Worm (Caenorhabditis elegans) whole organism, dauer: ENCODE results near the gene nhr-121.
"Not testable (repeated sequence)": the region's sequence is repeated elsewhere in the genome, so short reads cannot be mapped to it uniquely, and the experiment has no call there.

ENCODE experiments used
- unc-62 ChIP-seq: sonication (generic microtip); optimal IDR thresholded peaks from 2 replicates; lab custom pipeline; 2017; ENCODE audit warnings: missing biosample characterization, missing genetic modification reagents, missing genetic modification characterization

nhr-121 gene

ce11 chrIII:2454757-2455306, at the start of gene nhr-121:
TSS of gene nhr-121 (minus strand) at chrIII:2454807.
- TF ChIP-seq unc-62 (GFP tag; lab: Kevin White, UChicago), result no peak

DNA sequence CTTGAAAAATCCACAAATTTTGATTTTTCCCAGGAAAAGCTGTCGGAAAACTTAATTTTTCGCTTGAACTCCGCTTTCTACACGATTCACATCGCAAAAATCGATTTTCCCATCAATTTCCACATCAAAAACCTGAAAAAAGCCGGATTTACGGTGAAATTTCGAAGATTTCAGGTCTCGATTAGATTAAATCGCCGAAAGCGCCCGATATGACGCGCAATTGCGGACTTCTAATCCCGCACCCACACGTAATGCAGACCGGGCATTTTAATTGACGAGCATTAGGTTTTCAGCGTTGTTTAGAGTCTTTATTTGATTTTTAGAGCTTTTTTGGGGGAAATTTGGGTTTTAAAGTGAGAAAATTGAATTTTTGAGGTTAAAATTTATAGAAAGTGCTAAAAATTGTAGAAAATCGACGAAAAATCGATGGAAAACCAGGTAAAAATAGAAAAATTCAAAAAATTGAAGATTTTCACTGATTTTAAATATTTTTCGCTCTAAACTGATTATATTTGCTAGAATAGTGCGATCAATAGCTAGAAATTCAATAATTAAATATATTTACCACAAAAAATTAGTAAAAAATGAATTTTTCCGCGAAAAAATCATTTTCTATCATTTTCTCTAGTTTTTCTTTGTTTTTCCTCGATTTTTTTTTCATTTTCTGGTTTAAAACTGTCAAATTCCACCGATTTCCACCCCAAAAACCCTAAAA, 32.6 kb upstream of the nhr-121 start, which contains the start of gene Y54F10AL.1:
Gene Y54F10AL.1, plus strand, starts transcription at position 665 of the 715 bp plus-strand sequence.
- TF ChIP-seq unc-62 (GFP tag; lab: Kevin White, UChicago), result no peak

DNA sequence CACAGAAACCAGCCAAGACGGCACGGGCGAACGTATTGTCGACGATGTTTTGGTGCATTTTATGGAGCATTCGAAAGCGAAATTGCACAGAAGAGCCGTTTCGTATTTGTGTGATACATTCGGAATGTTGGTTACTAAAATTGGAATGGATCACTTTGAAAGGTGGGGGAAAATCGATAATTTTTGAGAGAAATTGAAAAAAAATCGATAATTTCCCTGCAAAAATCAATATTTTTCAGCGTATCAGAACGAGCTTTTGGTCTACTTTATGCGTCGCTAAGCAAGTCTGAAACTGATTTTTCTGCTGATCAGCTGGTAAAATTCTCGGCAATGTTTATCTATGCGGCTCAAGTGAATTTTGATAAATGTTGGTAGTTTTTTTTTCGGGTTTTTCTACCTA, 28.1 kb upstream of the nhr-121 start:
- no peak for TF ChIP-seq unc-62 (GFP tag; lab: Kevin White, UChicago)

- no peak for TF ChIP-seq unc-62 (GFP tag; lab: Kevin White, UChicago)
Observed at ce11 chrIII:2482171-2482570, 27.6 kb upstream of the nhr-121 start.

DNA sequence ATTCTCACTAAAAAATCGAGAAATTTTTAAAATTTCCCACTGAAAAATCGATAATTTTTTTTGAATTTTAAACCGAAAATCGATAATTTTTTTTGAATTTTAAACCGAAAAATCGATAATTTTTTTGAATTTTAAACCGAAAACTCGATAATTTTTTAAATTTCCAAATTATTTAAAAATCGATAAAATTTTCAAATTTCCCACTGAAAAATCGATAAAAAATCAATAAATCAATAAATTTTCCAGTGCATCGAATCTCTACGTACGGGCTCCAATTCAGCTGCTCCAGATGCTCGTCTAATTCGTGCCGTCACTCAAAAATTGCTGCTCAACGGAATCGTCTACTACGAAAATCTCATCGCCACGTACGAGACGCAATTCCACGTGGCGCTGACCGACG, 24.0 kb upstream of the nhr-121 start:
- TF ChIP-seq unc-62 (GFP tag; lab: Kevin White, UChicago), result no peak

DNA sequence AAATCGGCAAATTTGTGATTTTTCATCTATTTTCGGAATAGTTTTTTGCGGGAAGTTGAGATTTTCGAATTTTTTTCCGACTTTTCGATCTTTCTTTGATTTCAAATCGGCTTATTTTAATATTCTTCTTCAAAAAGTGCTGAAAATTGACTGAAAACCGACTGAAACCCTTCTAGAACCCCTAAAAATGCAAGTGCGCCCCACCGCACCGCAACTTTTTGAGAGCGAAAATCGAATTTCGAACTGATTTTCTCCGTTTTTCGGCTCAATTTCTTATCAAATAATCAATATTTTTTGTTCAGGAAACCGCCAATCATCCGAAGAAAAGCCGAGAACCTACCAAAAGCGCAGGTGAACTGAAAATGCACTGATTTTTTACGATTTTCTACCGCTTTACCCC, 22.7 kb upstream of the nhr-121 start:
- TF ChIP-seq unc-62 (GFP tag; lab: Kevin White, UChicago), result no peak

ce11 chrIII:2474781-2475180, 20.2 kb upstream of the nhr-121 start:
- TF ChIP-seq unc-62 (GFP tag; lab: Kevin White, UChicago), result no peak

ce11 chrIII:2473554-2473953, 18.9 kb upstream of the nhr-121 start, which contains the start of gene smg-6:
TSS of gene smg-6 (plus strand) at chrIII:2473854.
- TF ChIP-seq unc-62 (GFP tag; lab: Kevin White, UChicago), result no peak

DNA sequence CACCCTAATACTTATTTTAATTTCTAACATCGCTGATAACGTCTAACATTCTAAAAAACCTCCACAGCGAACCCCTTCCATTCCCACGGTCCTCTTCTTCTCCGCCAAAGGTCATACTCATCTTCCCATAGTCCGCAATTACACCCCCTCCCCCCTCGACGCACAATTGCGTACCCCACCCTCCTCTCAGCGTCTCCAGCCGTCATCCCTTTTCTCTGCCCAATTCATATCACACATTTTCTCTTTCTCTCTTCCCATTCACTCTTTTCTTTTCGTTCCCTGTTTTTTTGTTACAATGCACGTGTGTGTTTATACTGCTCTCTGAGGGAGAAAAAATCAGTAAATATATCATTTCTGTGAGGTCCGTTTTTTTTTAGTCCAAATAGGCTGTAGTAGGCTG, 17.2 kb upstream of the nhr-121 start:
- no peak for TF ChIP-seq unc-62 (GFP tag; lab: Kevin White, UChicago)

DNA sequence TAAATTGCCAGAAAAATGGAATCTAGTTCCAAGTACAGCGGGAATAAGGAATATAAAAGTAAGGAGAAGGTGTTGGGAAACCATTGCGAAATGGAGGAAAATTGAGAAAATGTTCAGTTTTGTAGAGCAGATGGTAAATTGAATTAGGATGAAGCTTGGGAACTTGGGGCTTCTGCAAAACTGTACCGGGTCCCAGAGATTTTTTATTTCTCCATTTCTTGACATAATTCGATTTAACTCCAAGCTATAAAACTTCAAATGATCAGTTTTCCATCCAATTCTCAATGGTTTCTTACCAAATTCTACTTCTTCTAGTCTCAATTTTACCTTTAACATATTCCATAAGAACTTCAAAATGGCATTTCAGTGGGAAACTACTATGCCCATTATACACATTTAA, 13.6 kb upstream of the nhr-121 start, which contains the start of the genes E02H9.9 and E02H9.1:
Gene E02H9.9, minus strand, starts transcription at position 101 of the 400 bp plus-strand sequence.
Gene E02H9.1, plus strand, starts transcription at position 285 of the 400 bp plus-strand sequence.
- no peak for TF ChIP-seq unc-62 (GFP tag; lab: Kevin White, UChicago)

DNA sequence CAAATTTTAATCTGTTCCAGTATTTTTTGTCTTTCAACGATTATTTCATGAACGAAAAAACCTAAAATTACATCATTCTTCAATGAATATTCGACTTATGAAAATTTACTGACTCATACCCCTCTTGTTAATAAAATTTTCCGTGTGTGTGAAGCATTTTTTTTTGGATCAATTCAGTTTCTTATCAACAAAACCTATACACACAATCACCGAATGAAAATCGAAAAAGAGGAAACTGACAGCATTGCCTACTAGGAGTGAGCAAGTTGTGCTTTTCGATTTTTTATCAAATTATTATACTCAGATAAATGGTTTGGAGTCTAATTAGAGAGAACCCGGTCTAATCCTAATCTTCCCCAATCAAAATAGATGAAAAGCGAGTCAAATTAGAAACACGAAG, 4.1 kb upstream of the nhr-121 start, which contains the start of gene E02H9.3:
Gene E02H9.3, plus strand, starts transcription at position 301 of the 400 bp plus-strand sequence.
- TF ChIP-seq unc-62 (GFP tag; lab: Kevin White, UChicago), result not testable (repeated sequence)

DNA sequence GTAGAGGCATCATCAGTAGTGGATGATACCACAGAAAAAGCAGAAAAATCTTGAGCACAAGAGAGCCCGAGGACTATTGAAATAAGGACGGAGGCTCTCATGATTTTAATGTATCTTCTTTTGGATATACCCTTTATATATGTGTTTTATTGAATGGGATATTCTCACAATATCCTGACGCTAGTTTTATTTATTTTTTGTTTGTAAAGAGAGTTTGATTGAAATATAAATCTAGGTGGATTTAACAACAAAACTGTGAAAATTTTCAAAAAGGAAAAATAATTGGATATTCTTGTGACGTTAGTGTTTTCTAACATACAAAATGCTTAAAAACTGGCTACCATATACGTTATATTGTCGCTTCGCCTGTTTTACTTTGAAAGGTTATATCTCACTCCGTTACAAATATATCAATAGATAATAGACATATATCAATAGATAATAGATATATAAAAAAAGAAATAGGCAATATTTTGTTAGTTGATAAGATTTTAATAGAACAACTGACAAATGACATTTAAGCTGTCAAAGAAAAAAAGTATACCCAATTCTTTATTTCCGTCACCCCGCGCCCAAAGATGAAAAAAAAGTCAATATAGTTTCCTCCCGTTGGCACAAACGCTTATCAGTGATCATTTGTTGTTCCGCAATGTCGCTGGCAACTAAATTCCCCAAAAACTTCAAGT, 8.9 kb downstream of the nhr-121 start, which contains the start of the genes E02H9.7 and klo-2:
Gene E02H9.7, minus strand, starts transcription at position 101 of the 686 bp plus-strand sequence.
Gene klo-2, plus strand, starts transcription at position 636 of the 686 bp plus-strand sequence.
- no peak for TF ChIP-seq unc-62 (GFP tag; lab: Kevin White, UChicago)

- TF ChIP-seq unc-62 (GFP tag; lab: Kevin White, UChicago), result no peak
Observed at ce11 chrIII:2438543-2438942, 16.1 kb downstream of the nhr-121 start, which contains the start of gene E02H9.13. TSS of gene E02H9.13 (minus strand) at chrIII:2438741.

- not testable (repeated sequence) for TF ChIP-seq unc-62 (GFP tag; lab: Kevin White, UChicago)
Observed at ce11 chrIII:2435805-2436204, 18.8 kb downstream of the nhr-121 start, which contains the start of gene E02H9.6. TSS of gene E02H9.6 (plus strand) at chrIII:2436105.

- not testable (repeated sequence) for TF ChIP-seq unc-62 (GFP tag; lab: Kevin White, UChicago)
Observed at ce11 chrIII:2435373-2435772, 19.2 kb downstream of the nhr-121 start, which contains the start of gene W04B5.6. TSS of gene W04B5.6 (minus strand) at chrIII:2435473.

DNA sequence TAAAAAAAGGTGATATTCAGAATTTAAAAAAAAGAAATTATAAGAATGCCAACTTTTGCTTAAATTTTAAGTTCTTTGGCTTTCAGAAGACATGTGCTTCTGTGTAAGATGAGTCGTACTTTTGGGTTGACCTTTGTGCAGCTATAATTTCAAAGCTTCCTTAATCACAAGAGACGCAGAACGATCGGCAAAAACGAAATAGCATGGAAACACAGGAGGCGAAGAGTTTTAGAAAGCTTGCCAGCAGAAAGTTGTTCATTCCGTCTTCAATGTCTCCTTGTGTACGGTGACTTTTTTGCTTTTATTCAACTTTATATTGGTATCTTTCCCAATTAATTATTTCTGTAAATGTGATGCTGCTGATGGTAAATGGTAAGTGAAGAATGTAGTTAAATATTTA, 21.7 kb downstream of the nhr-121 start:
- TF ChIP-seq unc-62 (GFP tag; lab: Kevin White, UChicago), result no peak
